Fruit fly (Drosophila melanogaster): ENCODE results near the gene CG9123.
A peak's percentile ranks its signal among the peaks of the same experiment; 100 is the strongest.

The CG9123 gene

DNA sequence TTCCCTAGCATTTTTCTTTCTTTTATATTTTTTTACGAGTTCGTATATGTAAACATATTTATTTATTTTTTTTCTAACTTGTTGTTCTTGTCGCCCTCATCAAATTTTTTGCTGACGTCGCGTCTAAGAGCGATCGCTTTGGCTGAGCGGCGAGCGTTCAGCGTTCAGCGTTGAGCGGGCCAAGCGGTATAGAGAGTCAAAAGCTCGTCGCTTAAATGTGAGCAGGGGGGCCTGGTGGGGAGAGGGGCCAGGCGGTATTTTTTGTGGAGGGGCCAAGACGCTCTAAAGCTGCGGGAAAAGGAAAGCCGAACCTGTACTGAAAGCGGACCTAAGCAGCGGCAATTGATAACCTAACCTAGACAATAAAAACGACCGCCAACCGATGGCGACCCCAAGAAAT is 40.7 kb downstream of the CG9123 start:
- no peak for TF ChIP-seq wek (GFP tag; optimal IDR thresholded peaks at IDR 0.05)
- no peak for TF ChIP-seq ttk (GFP tag; IDR thresholded peaks at IDR 0.05)
- peak; percentile 23 for TF ChIP-seq sd (tag; optimal IDR thresholded peaks at IDR 0.05)
- no peak for TF ChIP-seq CG12219 (GFP tag; optimal IDR thresholded peaks at IDR 0.05)
- peak; percentile 23 for TF ChIP-seq B-H2 (GFP tag; optimal IDR thresholded peaks at IDR 0.05)
- no peak for TF ChIP-seq CG15514 (GFP tag; optimal IDR thresholded peaks at IDR 0.05)
- peak; percentile 17 for TF ChIP-seq HmgZ (tag; optimal IDR thresholded peaks at IDR 0.05)
- TF ChIP-seq bsh (GFP tag; optimal IDR thresholded peaks at IDR 0.05), result no peak
- peak; percentile 61 for TF ChIP-seq Med (GFP tag)
- TF ChIP-seq Dad (GFP tag; optimal IDR thresholded peaks at IDR 0.05), result no peak
- TF ChIP-seq CG7987 (GFP tag; optimal IDR thresholded peaks at IDR 0.05), result no peak
- TF ChIP-seq HLH4C (GFP tag; IDR thresholded peaks at IDR 0.05; ENCODE audit: partially characterized antibody), result no peak
- TF ChIP-seq Deaf1 (tag; optimal IDR thresholded peaks at IDR 0.05), result peak; percentile 27
- no peak for TF ChIP-seq p53 (GFP tag; optimal IDR thresholded peaks at IDR 0.05)
- TF ChIP-seq pho (GFP tag; optimal IDR thresholded peaks at IDR 0.05), result no peak
- no peak for TF ChIP-seq ro (GFP tag; IDR thresholded peaks at IDR 0.05)
- TF ChIP-seq CG4282 (GFP tag; optimal IDR thresholded peaks at IDR 0.05), result no peak
- no peak for TF ChIP-seq CG6254 (GFP tag; optimal IDR thresholded peaks at IDR 0.05)
- TF ChIP-seq Atf6 (GFP tag; IDR thresholded peaks at IDR 0.05), result no peak
- peak; percentile 10 for TF ChIP-seq CG10543 (GFP tag; optimal IDR thresholded peaks at IDR 0.05)
- no peak for TF ChIP-seq CG8290 (GFP tag; optimal IDR thresholded peaks at IDR 0.05)
- peak in 1 of 2 experiments; percentile 15 for TF ChIP-seq CG8290 (tag; optimal IDR thresholded peaks at IDR 0.05)
- TF ChIP-seq CG30431 (GFP tag; optimal IDR thresholded peaks at IDR 0.05), result no peak
- no peak for TF ChIP-seq CG5180 (GFP tag; optimal IDR thresholded peaks at IDR 0.05)
- 0 out of 2 replicates have a peak, but pooled peaks have one; percentile 33 for TF ChIP-seq CG42726 (GFP tag; IDR thresholded peaks at IDR 0.05; ENCODE audit: partially characterized antibody)
- TF ChIP-seq CG2199 (GFP tag; IDR thresholded peaks at IDR 0.05), result no peak
- no peak for TF ChIP-seq Scr (GFP tag; IDR thresholded peaks at IDR 0.05; ENCODE audit: partially characterized antibody)
- no peak for TF ChIP-seq exex (tag; optimal IDR thresholded peaks at IDR 0.05)
- no peak for TF ChIP-seq CG11085 (GFP tag; IDR thresholded peaks at IDR 0.05)
- TF ChIP-seq CG2875 (GFP tag; optimal IDR thresholded peaks at IDR 0.05), result no peak
- no peak for TF ChIP-seq gsb (GFP tag; IDR thresholded peaks at IDR 0.05)
- no peak for TF ChIP-seq CG3847 (GFP tag; IDR thresholded peaks at IDR 0.05)
- no peak for TF ChIP-seq CG43689 (GFP tag; IDR thresholded peaks at IDR 0.05)
- 0 out of 3 replicates have a peak, but pooled peaks have one; percentile 31 for TF ChIP-seq Dbx (GFP tag; IDR thresholded peaks at IDR 0.05)
- no peak for TF ChIP-seq CG13123 (GFP tag; optimal IDR thresholded peaks at IDR 0.05)
- no peak for TF ChIP-seq Dp (GFP tag; optimal IDR thresholded peaks at IDR 0.05)
- no peak for TF ChIP-seq CG1792 (GFP tag; optimal IDR thresholded peaks at IDR 0.05)
- TF ChIP-seq bigmax (GFP tag; optimal IDR thresholded peaks at IDR 0.05), result peak; percentile 61
- TF ChIP-seq CG17829 (tag; optimal IDR thresholded peaks at IDR 0.05), result no peak
- TF ChIP-seq hbn (GFP tag; IDR thresholded peaks at IDR 0.05; ENCODE audit: partially characterized antibody), result no peak
- no peak for TF ChIP-seq unpg (GFP tag; optimal IDR thresholded peaks at IDR 0.05)
- no peak for TF ChIP-seq Dfd (GFP tag; optimal IDR thresholded peaks at IDR 0.05)
- no peak for TF ChIP-seq CG13287 (GFP tag; IDR thresholded peaks at IDR 0.05; ENCODE audit: partially characterized antibody)
- TF ChIP-seq nerfin-1 (tag; optimal IDR thresholded peaks at IDR 0.05), result no peak
- TF ChIP-seq vfl (GFP tag; optimal IDR thresholded peaks at IDR 0.05), result no peak
- TF ChIP-seq CG6854 (GFP tag; optimal IDR thresholded peaks at IDR 0.05), result no peak
- no peak for TF ChIP-seq tna (GFP tag; IDR thresholded peaks at IDR 0.05; ENCODE audit: partially characterized antibody)
- peak; percentile 93 for TF ChIP-seq crol (GFP tag; IDR thresholded peaks at IDR 0.05)
- TF ChIP-seq pan (optimal IDR thresholded peaks at IDR 0.05), result no peak
- no peak for TF ChIP-seq pan (GFP tag; optimal IDR thresholded peaks at IDR 0.05 in 1 of 2, IDR thresholded peaks at IDR 0.05 in 1 of 2)
- TF ChIP-seq CHES-1-like (GFP tag; optimal IDR thresholded peaks at IDR 0.05), result no peak

All from whole organism, embryonic.